Fruit fly (Drosophila melanogaster) whole organism: ENCODE data around the gene CG17109.

Source experiments
- Dll ChIP-seq: fragments of >200 bp; optimal IDR thresholded peaks from 2 replicates; lab custom pipeline; 2017
- EcR ChIP-seq, 2 experiments: fragments of >200 bp; optimal IDR thresholded peaks; 2 replicates each; lab custom pipeline; 2017; ENCODE audit warnings: missing biosample characterization in 2 of 2, missing genetic modification characterization in 2 of 2, missing genetic modification reagents in 2 of 2
- pan ChIP-seq: fragments of >200 bp; optimal IDR thresholded peaks from 2 replicates; lab custom pipeline; 2017
- psq ChIP-seq: fragments of >200 bp; optimal IDR thresholded peaks from 2 replicates; lab custom pipeline; 2017
- usp ChIP-seq: fragments of >200 bp; optimal IDR thresholded peaks from 2 replicates; lab custom pipeline; 2017; ENCODE audit warnings: missing biosample characterization, missing genetic modification characterization, mixed read lengths

DNA sequence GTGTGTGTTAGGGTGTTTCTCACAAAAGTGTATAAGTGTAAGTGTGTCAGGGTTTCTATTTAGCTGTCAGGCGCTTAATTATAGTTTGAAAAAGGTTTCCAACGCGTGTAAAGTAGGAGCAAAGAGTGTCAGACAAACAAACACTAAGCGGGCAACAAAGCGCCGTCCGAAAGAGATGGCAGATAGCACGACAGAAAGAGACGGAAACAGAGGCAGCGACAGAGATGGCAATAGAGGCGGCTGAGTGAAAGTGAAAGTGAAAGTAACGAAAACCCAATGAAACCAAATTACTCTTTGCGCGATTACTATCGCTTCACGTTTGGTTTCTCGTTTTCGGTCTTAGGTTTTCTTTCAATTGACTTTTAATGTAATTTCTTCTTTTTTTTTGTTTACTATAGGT is 21.0 kb upstream of the CG17109 start:
- TF ChIP-seq EcR (GFP tag; optimal IDR thresholded peaks at IDR 0.05; lab: Kevin White, UChicago) (no peak), usp (GFP tag; lab: Kevin White, UChicago) (no peak), pan (lab: Kevin White, UChicago) (no peak), psq (lab: Kevin White, UChicago) (no peak), Dll (lab: Kevin White, UChicago) (no peak)
